Fruit fly (Drosophila melanogaster) whole organism, adult: ENCODE results near the gene CG8516.

Experiments used
- CG11617 ChIP-seq: fragments of 200-800 bp; sonication (Bioruptor generic); optimal IDR thresholded peaks from 2 replicates; lab custom pipeline; 2017; ENCODE audit warnings: mild to moderate bottlenecking, missing biosample characterization, missing genetic modification reagents, missing genetic modification characterization
- CG12768 ChIP-seq: fragments of 200-800 bp; sonication (Bioruptor generic); optimal IDR thresholded peaks from 2 replicates; lab custom pipeline; 2017; ENCODE audit warnings: missing biosample characterization, missing genetic modification characterization, mild to moderate bottlenecking, moderate library complexity, missing genetic modification reagents
- CG14711 ChIP-seq: fragments of 200-800 bp; sonication (Bioruptor generic); optimal IDR thresholded peaks from 2 replicates; lab custom pipeline; 2018; ENCODE audit warnings: missing biosample characterization, mild to moderate bottlenecking, missing genetic modification characterization, moderate library complexity
- CG1620 ChIP-seq: fragments of 200-800 bp; sonication (Bioruptor generic); optimal IDR thresholded peaks from 2 replicates; lab custom pipeline; 2016; ENCODE audit warnings: missing biosample characterization, missing genetic modification characterization
- CG33017 ChIP-seq: fragments of 200-800 bp; sonication (Bioruptor generic); optimal IDR thresholded peaks from 2 replicates; lab custom pipeline; 2018; ENCODE audit warnings: missing biosample characterization, mild to moderate bottlenecking, missing genetic modification characterization, moderate library complexity
- CG5204 ChIP-seq: fragments of 200-800 bp; sonication (Bioruptor generic); optimal IDR thresholded peaks from 2 replicates; lab custom pipeline; 2016; ENCODE audit warnings: missing biosample characterization, missing genetic modification characterization
- CG7045 ChIP-seq: fragments of 200-800 bp; sonication (Bioruptor generic); optimal IDR thresholded peaks from 2 replicates; lab custom pipeline; 2017; ENCODE audit warnings: missing biosample characterization, mild to moderate bottlenecking, missing genetic modification characterization
- CG7101 ChIP-seq: fragments of 200-800 bp; sonication (Bioruptor generic); optimal IDR thresholded peaks from 2 replicates; lab custom pipeline; 2018; ENCODE audit warnings: missing biosample characterization, mild to moderate bottlenecking, missing genetic modification characterization, moderate library complexity
- Clk ChIP-seq: fragments of 200-800 bp; sonication (Bioruptor generic); optimal IDR thresholded peaks from 2 replicates; lab custom pipeline; 2017; ENCODE audit warnings: missing biosample characterization, missing genetic modification characterization
- Crg-1 ChIP-seq: fragments of 200-800 bp; sonication (Bioruptor generic); optimal IDR thresholded peaks from 2 replicates; lab custom pipeline; 2016; ENCODE audit warnings: missing biosample characterization, missing genetic modification characterization
- Hr96 ChIP-seq: fragments of 200-800 bp; sonication (Bioruptor generic); optimal IDR thresholded peaks from 2 replicates; lab custom pipeline; 2016; ENCODE audit warnings: missing biosample characterization, missing genetic modification characterization
- Mnt ChIP-seq: fragments of 200-800 bp; sonication (Bioruptor generic); optimal IDR thresholded peaks from 2 replicates; lab custom pipeline; 2016; ENCODE audit warnings: missing biosample characterization, mild to moderate bottlenecking, missing genetic modification characterization
- bab1 ChIP-seq: fragments of 200-800 bp; sonication (Bioruptor generic); optimal IDR thresholded peaks from 3 replicates; lab custom pipeline; 2019; ENCODE audit warnings: missing biosample characterization, mild to moderate bottlenecking, missing genetic modification characterization, moderate library complexity
- cic ChIP-seq: fragments of 200-800 bp; sonication (Bioruptor generic); optimal IDR thresholded peaks from 2 replicates; lab custom pipeline; 2017; ENCODE audit warnings: missing biosample characterization, mild to moderate bottlenecking, missing genetic modification characterization, moderate library complexity
- cnc ChIP-seq, 2 experiments: fragments of >200 bp; optimal IDR thresholded peaks; 2 replicates each; lab custom pipeline; 2017
- kay ChIP-seq: fragments of 200-800 bp; sonication (Bioruptor generic); peaks from one replicate; lab custom pipeline; 2016; ENCODE audit warnings: missing biosample characterization, missing genetic modification characterization, borderline replicate concordance
- ovo ChIP-seq: fragments of 200-800 bp; sonication (Bioruptor generic); optimal IDR thresholded peaks from 2 replicates; lab custom pipeline; 2016; ENCODE audit warnings: missing biosample characterization, missing genetic modification characterization
- pad ChIP-seq: fragments of 200-800 bp; sonication (Bioruptor generic); optimal IDR thresholded peaks from 3 replicates; lab custom pipeline; 2017; ENCODE audit warnings: missing biosample characterization, missing genetic modification characterization, mild to moderate bottlenecking, moderate library complexity, missing genetic modification reagents
- tj ChIP-seq: fragments of 200-800 bp; sonication (Bioruptor generic); optimal IDR thresholded peaks from 3 replicates; lab custom pipeline; 2017; ENCODE audit warnings: missing biosample characterization, mild to moderate bottlenecking, missing genetic modification characterization, moderate library complexity
- toe ChIP-seq: fragments of 200-800 bp; sonication (Bioruptor generic); optimal IDR thresholded peaks from 2 replicates; lab custom pipeline; 2016; ENCODE audit warnings: missing biosample characterization, missing genetic modification characterization

CG8516 gene

DNA sequence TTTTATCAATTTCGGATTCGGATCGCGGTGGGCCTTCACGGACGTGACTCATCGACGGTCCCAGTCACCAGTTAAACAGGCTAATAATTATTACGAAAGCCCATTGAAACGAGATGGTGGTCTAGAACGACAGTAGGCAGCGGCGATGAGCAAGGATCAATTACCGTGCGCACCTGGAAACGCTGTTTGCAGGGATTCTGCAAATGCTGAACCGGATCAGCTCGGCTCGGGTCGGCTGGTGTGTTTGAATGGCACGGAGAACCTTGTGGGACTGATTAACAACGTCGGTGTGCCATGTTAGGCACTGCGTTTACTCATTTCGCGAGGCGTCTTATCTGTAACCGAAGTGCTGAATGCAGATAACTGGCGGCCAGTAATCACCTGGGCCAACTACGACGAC lies 18.9 kb upstream of the CG8516 start, which contains the start of gene Whamy:
Gene Whamy (minus strand): TSS at position 273 of the 400 bp plus-strand sequence.
- TF ChIP-seq cic (peak; percentile 92), CG12768 (GFP tag; lab: Kevin White, UChicago) (peak; percentile 5), Mnt (peak; percentile 36), CG14711 (no peak), CG33017 (peak; percentile 12), CG11617 (GFP tag; lab: Kevin White, UChicago) (no peak)

DNA sequence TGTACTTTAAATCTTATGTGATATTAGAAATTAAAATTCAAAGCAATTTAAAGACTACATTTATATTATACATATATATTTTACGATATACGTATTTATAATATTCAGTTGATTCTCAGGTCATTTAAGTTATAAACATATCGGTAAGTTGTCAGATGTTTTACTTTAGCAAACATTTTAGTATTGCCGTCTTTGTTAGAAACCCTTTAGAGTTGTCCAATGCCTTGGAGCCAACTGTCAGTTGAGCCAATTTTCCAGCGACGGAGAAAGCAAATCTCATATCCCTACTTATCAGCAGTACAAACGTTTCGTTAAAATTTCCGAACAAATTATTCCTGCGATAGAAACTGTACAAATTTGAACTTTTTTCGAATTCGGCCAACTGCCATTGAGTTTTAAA lies 18.3 kb upstream of the CG8516 start, which contains the start of gene topi:
Gene topi (plus strand): TSS at position 301 of the 400 bp plus-strand sequence.
- TF ChIP-seq toe (GFP tag; lab: Kevin White, UChicago), result no peak
- no peak for TF ChIP-seq CG7045 (GFP tag; lab: Kevin White, UChicago)
- TF ChIP-seq ovo (GFP tag; lab: Kevin White, UChicago), result no peak
- no peak for TF ChIP-seq pad
- no peak for TF ChIP-seq CG1620
- no peak for TF ChIP-seq Mnt
- TF ChIP-seq kay (GFP tag; lab: Kevin White, UChicago), result no peak
- TF ChIP-seq CG14711, result no peak
- TF ChIP-seq tj (GFP tag; lab: Kevin White, UChicago), result no peak
- no peak for TF ChIP-seq CG33017
- TF ChIP-seq cic, result no peak
- TF ChIP-seq CG11617 (GFP tag; lab: Kevin White, UChicago), result no peak

DNA sequence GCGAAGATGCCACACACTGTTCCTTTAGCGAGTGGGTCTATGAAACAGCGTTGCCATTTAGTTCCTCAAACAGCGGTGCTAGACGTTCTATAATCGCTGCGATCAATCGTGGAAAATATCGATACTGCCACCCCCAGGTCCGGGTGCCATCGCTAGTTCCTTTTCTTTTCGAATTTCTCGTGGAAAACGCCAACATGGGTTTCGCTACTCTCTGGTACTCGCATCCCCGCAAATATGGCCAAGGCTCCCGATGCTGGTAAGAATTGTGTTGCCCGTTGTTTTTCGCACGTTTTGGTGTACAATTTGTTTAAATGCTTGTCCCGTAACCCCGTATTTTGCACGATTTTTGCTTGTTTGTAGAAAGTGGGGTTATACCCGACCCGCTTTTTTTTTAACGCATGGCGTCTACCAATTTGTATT lies 15.1 kb upstream of the CG8516 start, which contains the start of gene RpS29:
Gene RpS29 (plus strand): TSS at position 102 of the 420 bp plus-strand sequence.
- TF ChIP-seq CG11617 (GFP tag; lab: Kevin White, UChicago), result peak; percentile 83
- TF ChIP-seq CG12768 (GFP tag; lab: Kevin White, UChicago), result peak; percentile 70
- peak; percentile 93 for TF ChIP-seq Crg-1 (GFP tag; lab: Kevin White, UChicago)
- peak; percentile 90 for TF ChIP-seq Mnt
- peak; percentile 71 for TF ChIP-seq pad
- no peak for TF ChIP-seq kay (GFP tag; lab: Kevin White, UChicago)
- TF ChIP-seq bab1 (GFP tag; lab: Kevin White, UChicago), result peak; percentile 93
- peak; percentile 94 for TF ChIP-seq CG1620
- no peak for TF ChIP-seq cnc (optimal IDR thresholded peaks at IDR 0.05; lab: Kevin White, UChicago)
- peak; percentile 50 for TF ChIP-seq tj (GFP tag; lab: Kevin White, UChicago)
- peak; percentile 62 for TF ChIP-seq Clk
- peak; percentile 73 for TF ChIP-seq ovo (GFP tag; lab: Kevin White, UChicago)
- peak; percentile 69 for TF ChIP-seq CG14711
- peak; percentile 53 for TF ChIP-seq CG33017
- peak; percentile 86 for TF ChIP-seq CG7101
- TF ChIP-seq CG5204 (GFP tag; lab: Kevin White, UChicago), result no peak
- TF ChIP-seq toe (GFP tag; lab: Kevin White, UChicago), result peak; percentile 92
- peak; percentile 42 for TF ChIP-seq CG7045 (GFP tag; lab: Kevin White, UChicago)
- peak; percentile 74 for TF ChIP-seq cic
- TF ChIP-seq Hr96, result peak; percentile 87

DNA sequence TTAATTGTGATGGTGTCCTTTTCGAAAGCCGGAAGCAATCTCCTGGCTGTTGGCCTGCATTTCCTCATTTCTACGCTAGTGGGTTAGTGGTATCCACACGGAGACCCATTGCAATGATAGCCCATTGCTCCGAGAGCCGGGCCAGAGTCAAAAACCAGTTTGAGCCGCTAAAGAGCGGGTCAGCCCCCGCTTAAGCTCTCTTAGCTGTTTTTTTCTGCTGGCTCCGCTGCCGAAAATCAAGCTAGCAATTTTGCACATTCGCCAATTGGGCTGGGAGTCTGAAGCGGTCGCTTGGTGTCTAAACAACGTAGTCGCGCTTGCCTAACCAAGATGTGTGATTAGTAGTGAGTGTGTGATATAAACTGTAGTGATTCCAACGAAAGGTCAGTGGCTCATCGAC lies 13.3 kb upstream of the CG8516 start, which contains the start of gene CG12947:
Gene CG12947 (plus strand): TSS at position 301 of the 400 bp plus-strand sequence.
- TF ChIP-seq CG1620, result no peak
- TF ChIP-seq CG7045 (GFP tag; lab: Kevin White, UChicago), result no peak
- TF ChIP-seq CG7101, result no peak
- no peak for TF ChIP-seq CG33017

DNA sequence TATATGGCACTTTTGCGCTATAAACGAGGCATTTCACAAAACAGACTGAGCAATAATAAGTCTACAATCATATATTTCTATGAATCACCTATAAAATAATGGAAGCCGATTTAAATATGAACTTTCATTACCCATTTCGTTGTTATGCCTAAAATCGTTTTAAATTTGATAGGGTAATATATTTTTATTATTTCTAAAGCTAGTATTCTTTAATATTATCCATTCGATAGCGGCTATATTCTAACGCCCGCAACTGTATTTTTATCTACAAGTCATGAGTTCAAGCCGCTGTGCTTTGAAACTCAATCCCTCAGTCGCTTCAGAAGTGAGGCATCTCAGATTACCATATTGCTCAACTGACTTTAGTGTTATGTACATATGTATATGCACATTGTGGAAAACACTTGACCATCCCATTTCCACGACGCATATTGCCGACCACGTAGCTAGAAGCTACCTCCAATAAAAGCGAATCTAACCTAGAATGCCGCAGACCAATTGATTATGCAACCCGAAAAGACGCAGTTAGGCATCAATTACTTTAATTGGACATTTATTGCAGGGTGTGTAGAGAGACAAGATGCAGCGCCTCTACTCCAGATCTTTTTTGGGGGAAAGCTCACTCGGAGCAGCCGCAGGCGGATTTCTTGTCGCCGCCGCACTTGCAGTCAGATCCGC lies 9.7 kb upstream of the CG8516 start:
- peak; percentile 18 for TF ChIP-seq CG14711
- TF ChIP-seq bab1 (GFP tag; lab: Kevin White, UChicago), result peak; percentile 62
- TF ChIP-seq cnc (optimal IDR thresholded peaks at IDR 0.05; lab: Kevin White, UChicago), result no peak
- TF ChIP-seq CG1620, result no peak
- peak; percentile 16 for TF ChIP-seq CG7101
- TF ChIP-seq CG5204 (GFP tag; lab: Kevin White, UChicago), result no peak
- TF ChIP-seq kay (GFP tag; lab: Kevin White, UChicago), result no peak
- TF ChIP-seq Clk, result no peak
- TF ChIP-seq Mnt, result no peak
- TF ChIP-seq ovo (GFP tag; lab: Kevin White, UChicago), result peak; percentile 0
- TF ChIP-seq cic, result no peak
- no peak for TF ChIP-seq CG12768 (GFP tag; lab: Kevin White, UChicago)
- TF ChIP-seq Hr96, result no peak
- peak; percentile 37 for TF ChIP-seq CG33017

DNA sequence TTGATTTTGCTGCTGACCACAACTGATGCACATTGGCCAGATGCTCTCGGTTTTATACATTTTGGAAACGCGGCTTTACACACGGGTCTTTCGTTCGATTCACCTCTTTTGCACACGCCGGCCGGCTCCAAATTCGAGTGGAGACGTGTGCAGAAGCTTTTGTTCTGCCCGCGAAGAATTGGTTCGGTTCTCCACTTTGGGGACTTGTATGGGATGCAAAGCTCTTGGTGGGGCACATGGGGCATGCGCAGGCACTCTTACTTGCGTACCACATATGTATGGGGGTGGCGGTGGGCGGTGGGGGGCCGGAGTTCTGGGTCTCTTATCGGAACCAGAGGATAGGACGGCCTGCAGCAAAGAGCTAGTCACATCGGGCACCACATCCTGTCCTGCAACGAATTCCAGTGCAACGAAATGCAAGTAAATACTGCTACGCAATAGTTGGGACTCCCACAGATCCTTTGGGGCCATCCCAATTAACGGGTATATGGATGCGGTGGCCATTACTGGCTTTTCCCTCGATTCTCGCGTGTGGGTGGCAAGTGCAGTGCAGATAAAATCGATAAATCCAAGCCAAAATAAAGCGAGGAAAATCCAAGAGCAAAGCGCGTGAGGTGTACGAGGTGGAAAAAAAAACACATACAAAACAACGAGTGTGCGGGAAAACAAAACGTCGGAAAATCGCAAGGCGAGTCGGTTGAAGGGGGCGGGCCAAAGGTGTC lies 8.6 kb upstream of the CG8516 start, which contains the start of the genes MtnA and CG8500:
Gene MtnA (minus strand): TSS at position 30 of the 722 bp plus-strand sequence.
Gene CG8500 (plus strand): TSS at position 313 of the 722 bp plus-strand sequence.
- TF ChIP-seq CG12768 (GFP tag; lab: Kevin White, UChicago) (no peak), CG11617 (GFP tag; lab: Kevin White, UChicago) (no peak), bab1 (GFP tag; lab: Kevin White, UChicago) (peak; percentile 67), Crg-1 (GFP tag; lab: Kevin White, UChicago) (no peak), kay (GFP tag; lab: Kevin White, UChicago) (no peak), Mnt (peak; percentile 51), cnc (optimal IDR thresholded peaks at IDR 0.05; lab: Kevin White, UChicago) (no peak), pad (peak; percentile 3), tj (GFP tag; lab: Kevin White, UChicago) (no peak), Clk (no peak), CG7045 (GFP tag; lab: Kevin White, UChicago) (no peak), cic (peak; percentile 60), Hr96 (no peak), toe (GFP tag; lab: Kevin White, UChicago) (no peak), ovo (GFP tag; lab: Kevin White, UChicago) (no peak), CG33017 (no peak), CG1620 (no peak), CG7101 (peak; percentile 27), CG14711 (no peak), CG5204 (GFP tag; lab: Kevin White, UChicago) (no peak)
